Worm (Caenorhabditis elegans) whole organism, midembryonic: ENCODE results near the gene srj-45.

Source experiments
- T22C8.4 ChIP-seq: fragments of 200-800 bp; sonication (Bioruptor generic); IDR thresholded peaks from 2 replicates; pipeline ENCODE4 v1.3.6; 2022; ENCODE audit warnings: missing genetic modification characterization, missing compliant biosample characterization
- cog-1 ChIP-seq: sonication (generic microtip); optimal IDR thresholded peaks from 2 replicates; lab custom pipeline; 2016; ENCODE audit warnings: missing genetic modification characterization, missing compliant biosample characterization
- flt-1 ChIP-seq: fragments of 200-800 bp; sonication (Bioruptor generic); IDR thresholded peaks from 2 replicates; pipeline ENCODE4 v1.3.6; 2022; ENCODE audit warnings: missing genetic modification characterization, missing compliant biosample characterization
- klf-2 ChIP-seq: fragments of 200-800 bp; sonication (Bioruptor generic); conservative IDR thresholded peaks from 2 replicates; pipeline ENCODE4 v1.3.6; 2022; ENCODE audit warnings: missing genetic modification reagents, missing genetic modification characterization, missing compliant biosample characterization
- med-1 ChIP-seq: sonication (generic microtip); optimal IDR thresholded peaks from 2 replicates; lab custom pipeline; 2017; ENCODE audit warnings: missing genetic modification characterization, mild to moderate bottlenecking, missing compliant biosample characterization, antibody characterized with exemption, missing genetic modification reagents; ENCODE audit not compliant: insufficient read depth
- ref-1 ChIP-seq: fragments of 200-800 bp; sonication (Bioruptor generic); conservative IDR thresholded peaks from 2 replicates; pipeline ENCODE4 v1.3.6; 2022; ENCODE audit warnings: missing genetic modification reagents, missing genetic modification characterization, missing compliant biosample characterization
- tab-1 ChIP-seq: fragments of 200-800 bp; sonication (Bioruptor generic); IDR thresholded peaks from 2 replicates; pipeline ENCODE4 v1.3.6; 2022; ENCODE audit warnings: missing genetic modification characterization, missing compliant biosample characterization
- ztf-23 ChIP-seq: fragments of 200-800 bp; sonication (Bioruptor generic); IDR thresholded peaks from 2 replicates; pipeline ENCODE4 v1.3.6; 2022; ENCODE audit warnings: missing genetic modification reagents, missing genetic modification characterization, missing compliant biosample characterization
- ztf-29 ChIP-seq: fragments of 200-800 bp; sonication (Bioruptor generic); IDR thresholded peaks from 2 replicates; pipeline ENCODE4 v1.3.6; 2022; ENCODE audit warnings: missing genetic modification reagents, missing genetic modification characterization, missing compliant biosample characterization

Gene srj-45

ce11 chrV:2836501-2836900 lies at the start of gene srj-45:
srj-45 (minus strand) TSS chrV:2836601.
- no peak for TF ChIP-seq T22C8.4 (GFP tag; lab: Robert Waterston, UW)
- no peak for TF ChIP-seq tab-1
- TF ChIP-seq klf-2, result no peak
- TF ChIP-seq med-1, result no peak

ce11 chrV:2884411-2884810 lies 48.0 kb upstream of the srj-45 start, which contains the start of gene sre-24:
sre-24 (plus strand) TSS chrV:2884711.
- no peak for TF ChIP-seq ref-1 (GFP tag; lab: Robert Waterston, UW)

ce11 chrV:2883097-2883496 lies 46.7 kb upstream of the srj-45 start:
- no peak for TF ChIP-seq cog-1 (tag; lab: Kevin White, UChicago)
- no peak for TF ChIP-seq tab-1

DNA sequence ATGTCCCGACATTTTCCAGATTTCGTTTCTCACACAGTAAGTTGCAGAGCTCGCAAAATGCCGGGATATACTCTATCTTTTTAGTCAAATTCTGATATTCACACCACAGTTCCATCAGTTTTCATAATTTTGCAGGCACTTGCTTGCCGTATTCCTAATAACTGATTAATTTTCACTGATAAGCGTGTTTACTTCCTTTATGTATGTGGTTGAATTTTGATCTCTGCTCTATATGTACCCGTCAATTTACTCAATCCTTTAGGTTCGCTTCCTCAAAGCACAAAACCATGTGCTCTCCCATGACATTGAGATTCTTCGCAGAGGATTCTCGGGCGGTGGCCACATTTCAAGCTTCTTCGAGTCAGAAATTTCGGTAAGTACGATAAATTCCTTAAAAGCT lies 45.2 kb upstream of the srj-45 start:
- TF ChIP-seq tab-1, result no peak
- TF ChIP-seq ref-1 (GFP tag; lab: Robert Waterston, UW), result no peak

DNA sequence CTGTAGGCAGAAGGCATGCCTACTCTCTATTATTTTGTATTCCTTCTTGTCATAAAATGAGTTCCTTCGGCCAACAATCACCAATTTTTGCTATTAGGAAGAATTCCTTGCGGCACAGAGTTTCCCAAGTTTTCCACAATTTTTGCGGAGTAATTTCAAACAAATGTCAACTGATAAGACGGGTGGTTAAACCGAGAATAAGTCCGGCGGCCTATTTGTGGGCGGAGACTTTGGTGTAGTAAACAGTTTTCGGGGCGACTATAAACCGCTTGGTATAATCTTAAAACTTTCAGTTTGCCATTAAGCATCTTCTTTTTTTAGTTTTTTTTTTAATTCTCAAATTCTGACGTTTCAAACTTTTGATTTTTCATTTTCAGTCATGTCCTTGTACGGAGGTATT lies 44.6 kb upstream of the srj-45 start, which contains the start of gene ifc-1:
TSS of gene ifc-1 (plus strand) at position 378 of the 400 bp plus-strand sequence.
- TF ChIP-seq ztf-29 (GFP tag; lab: Robert Waterston, UW) (no peak), cog-1 (tag; lab: Kevin White, UChicago) (no peak), T22C8.4 (GFP tag; lab: Robert Waterston, UW) (no peak), flt-1 (GFP tag; lab: Robert Waterston, UW) (no peak), ztf-23 (GFP tag; lab: Robert Waterston, UW) (no peak), klf-2 (no peak), tab-1 (no peak), ref-1 (GFP tag; lab: Robert Waterston, UW) (no peak), med-1 (no peak)

DNA sequence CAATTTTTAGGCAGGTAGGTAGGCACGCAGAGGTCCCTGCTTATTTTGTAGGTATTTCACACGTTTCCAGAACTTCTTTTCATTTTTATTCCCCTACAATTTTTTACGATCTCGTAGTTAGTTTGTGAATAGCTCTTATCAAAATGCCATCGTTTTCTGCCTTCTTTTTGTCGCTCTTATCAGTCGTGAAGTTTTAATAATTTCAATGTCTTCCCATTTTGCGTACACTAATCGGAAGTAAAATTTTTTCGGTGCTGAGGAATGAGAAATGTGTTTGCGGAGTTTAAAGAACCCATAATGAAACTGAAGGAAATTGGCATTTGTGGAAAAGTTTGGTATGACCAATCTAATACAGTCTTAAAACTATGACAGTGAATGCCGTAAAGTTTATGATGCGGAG lies 44.0 kb upstream of the srj-45 start:
- no peak for TF ChIP-seq klf-2
- no peak for TF ChIP-seq ztf-29 (GFP tag; lab: Robert Waterston, UW)
- TF ChIP-seq T22C8.4 (GFP tag; lab: Robert Waterston, UW), result no peak
- no peak for TF ChIP-seq flt-1 (GFP tag; lab: Robert Waterston, UW)
- TF ChIP-seq cog-1 (tag; lab: Kevin White, UChicago), result no peak
- no peak for TF ChIP-seq tab-1
- TF ChIP-seq ref-1 (GFP tag; lab: Robert Waterston, UW), result no peak
- no peak for TF ChIP-seq med-1
- no peak for TF ChIP-seq ztf-23 (GFP tag; lab: Robert Waterston, UW)

ce11 chrV:2879801-2880200 lies 43.4 kb upstream of the srj-45 start, which contains the start of gene str-39:
str-39 (minus strand) TSS chrV:2879901.
- TF ChIP-seq med-1, result no peak
- TF ChIP-seq ref-1 (GFP tag; lab: Robert Waterston, UW), result no peak
- TF ChIP-seq flt-1 (GFP tag; lab: Robert Waterston, UW), result no peak
- no peak for TF ChIP-seq ztf-29 (GFP tag; lab: Robert Waterston, UW)
- no peak for TF ChIP-seq tab-1
- no peak for TF ChIP-seq klf-2
- no peak for TF ChIP-seq ztf-23 (GFP tag; lab: Robert Waterston, UW)
- TF ChIP-seq T22C8.4 (GFP tag; lab: Robert Waterston, UW), result no peak
- TF ChIP-seq cog-1 (tag; lab: Kevin White, UChicago), result no peak

DNA sequence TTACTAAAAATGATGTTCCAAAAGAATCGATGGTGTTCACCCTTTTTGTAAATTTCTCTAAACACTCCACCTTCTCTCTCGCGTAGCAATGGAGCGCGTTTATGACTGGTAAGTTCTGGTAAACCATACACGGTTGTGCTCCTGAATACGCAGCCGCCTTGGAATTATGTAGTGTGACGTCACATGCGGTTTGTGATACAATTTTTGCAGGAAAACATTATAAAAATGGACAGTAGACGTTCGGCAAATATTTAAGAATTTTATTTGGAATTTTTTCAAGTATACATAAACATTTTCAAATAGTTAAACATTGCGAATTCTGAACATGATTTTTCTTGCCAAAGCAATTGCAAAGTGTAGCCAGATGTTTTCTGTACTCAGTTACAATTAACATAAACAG lies 41.1 kb upstream of the srj-45 start, which contains the start of gene F37B4.10:
TSS of gene F37B4.10 (minus strand) at position 101 of the 400 bp plus-strand sequence.
- no peak for TF ChIP-seq tab-1
- TF ChIP-seq ref-1 (GFP tag; lab: Robert Waterston, UW), result no peak
- TF ChIP-seq T22C8.4 (GFP tag; lab: Robert Waterston, UW), result no peak
- no peak for TF ChIP-seq flt-1 (GFP tag; lab: Robert Waterston, UW)
- TF ChIP-seq ztf-23 (GFP tag; lab: Robert Waterston, UW), result no peak
- no peak for TF ChIP-seq med-1
- no peak for TF ChIP-seq ztf-29 (GFP tag; lab: Robert Waterston, UW)
- no peak for TF ChIP-seq klf-2
- no peak for TF ChIP-seq cog-1 (tag; lab: Kevin White, UChicago)

- TF ChIP-seq klf-2 (no peak), med-1 (no peak), flt-1 (GFP tag; lab: Robert Waterston, UW) (no peak), tab-1 (no peak), cog-1 (tag; lab: Kevin White, UChicago) (no peak), ztf-29 (GFP tag; lab: Robert Waterston, UW) (no peak), ztf-23 (GFP tag; lab: Robert Waterston, UW) (no peak), ref-1 (GFP tag; lab: Robert Waterston, UW) (no peak), T22C8.4 (GFP tag; lab: Robert Waterston, UW) (no peak)
Measured at ce11 chrV:2876188-2876831, 39.9 kb upstream of the srj-45 start.

DNA sequence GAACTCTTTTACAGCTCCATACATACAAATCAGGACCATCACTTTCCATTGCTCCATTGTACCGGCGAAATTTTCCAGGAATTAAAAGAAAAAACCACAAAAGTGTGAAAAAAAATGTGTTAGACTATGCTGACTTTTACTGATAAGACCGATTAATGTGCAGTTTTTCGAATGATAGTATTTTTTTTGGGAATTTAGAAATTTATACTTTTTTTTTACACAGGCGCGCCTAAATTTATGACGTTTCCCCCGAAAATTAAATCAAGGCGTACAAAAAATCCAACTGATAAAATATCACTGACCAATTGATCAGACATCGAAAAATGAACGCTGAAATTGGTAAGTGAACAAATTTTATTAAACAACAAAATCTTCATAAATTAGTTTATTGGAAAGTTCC lies 39.0 kb upstream of the srj-45 start, which contains the start of gene folt-2:
TSS of gene folt-2 (minus strand) at position 179 of the 400 bp plus-strand sequence.
- TF ChIP-seq ztf-23 (GFP tag; lab: Robert Waterston, UW) (no peak), cog-1 (tag; lab: Kevin White, UChicago) (no peak), flt-1 (GFP tag; lab: Robert Waterston, UW) (no peak), T22C8.4 (GFP tag; lab: Robert Waterston, UW) (no peak), ref-1 (GFP tag; lab: Robert Waterston, UW) (no peak), med-1 (no peak), ztf-29 (GFP tag; lab: Robert Waterston, UW) (no peak), klf-2 (no peak), tab-1 (no peak)

DNA sequence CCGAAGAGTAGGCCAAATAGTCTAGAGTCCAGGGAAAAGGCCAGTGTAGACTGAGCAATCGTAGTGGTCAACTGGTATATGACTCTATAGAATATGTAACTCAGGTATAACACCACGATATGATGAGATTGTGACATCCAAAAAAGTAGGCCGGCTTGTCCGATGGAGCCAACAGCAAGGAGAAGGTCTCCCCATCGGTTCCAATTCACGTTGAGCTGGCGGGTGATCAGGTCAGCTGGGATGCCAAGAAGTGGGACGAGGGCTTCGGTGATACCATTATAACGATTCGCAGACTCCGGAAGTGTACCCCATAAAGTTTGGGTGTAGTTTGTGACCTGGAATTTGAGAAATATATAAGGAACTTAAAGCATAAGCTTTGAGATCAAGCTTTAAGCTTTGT lies 36.5 kb upstream of the srj-45 start:
- TF ChIP-seq ztf-23 (GFP tag; lab: Robert Waterston, UW) (no peak), ztf-29 (GFP tag; lab: Robert Waterston, UW) (no peak), klf-2 (no peak), tab-1 (no peak), med-1 (no peak), flt-1 (GFP tag; lab: Robert Waterston, UW) (no peak), ref-1 (GFP tag; lab: Robert Waterston, UW) (no peak), cog-1 (tag; lab: Kevin White, UChicago) (no peak), T22C8.4 (GFP tag; lab: Robert Waterston, UW) (no peak)
